Worm (Caenorhabditis elegans) whole organism, L4 larva: ENCODE measurements around the gene smg-4.

Source experiments
- F10B5.3 ChIP-seq: sonication (generic microtip); optimal IDR thresholded peaks from 2 replicates; lab custom pipeline; 2016; ENCODE audit warnings: mild to moderate bottlenecking, missing genetic modification characterization, missing compliant biosample characterization
- Y105C5A.15 ChIP-seq: fragments of 200-800 bp; sonication (Bioruptor generic); IDR thresholded peaks from 2 replicates; pipeline ENCODE4 v1.3.6; 2022; ENCODE audit warnings: missing genetic modification characterization, missing compliant biosample characterization
- Y5F2A.4 ChIP-seq: fragments of 200-800 bp; sonication (Bioruptor generic); optimal IDR thresholded peaks from 2 replicates; lab custom pipeline; 2018; ENCODE audit warnings: mild to moderate bottlenecking, missing genetic modification characterization, missing compliant biosample characterization
- aha-1 ChIP-seq: fragments of 150-350 bp; peaks from one replicate; lab custom pipeline; 2014; ENCODE audit warnings: missing biosample characterization, missing genetic modification characterization
- ama-1 ChIP-seq: fragments of 150-350 bp; optimal IDR thresholded peaks from 2 replicates; lab custom pipeline; 2014; ENCODE audit warnings: inconsistent platforms, mixed read lengths
- arid-1 ChIP-seq: fragments of 200-800 bp; sonication (Bioruptor generic); conservative IDR thresholded peaks from 2 replicates; pipeline ENCODE4 v1.3.6; 2022; ENCODE audit warnings: missing genetic modification reagents, missing genetic modification characterization, missing compliant biosample characterization
- attf-4 ChIP-seq: sonication (generic microtip); optimal IDR thresholded peaks from 3 replicates; lab custom pipeline; 2017; ENCODE audit warnings: missing biosample characterization, missing genetic modification characterization
- ceh-28 ChIP-seq: fragments of 150-350 bp; optimal IDR thresholded peaks from 2 replicates; lab custom pipeline; 2014; ENCODE audit warnings: missing biosample characterization, missing genetic modification reagents, missing genetic modification characterization
- cey-2 ChIP-seq: sonication (generic microtip); optimal IDR thresholded peaks from 3 replicates; lab custom pipeline; 2017; ENCODE audit warnings: missing genetic modification characterization, mild to moderate bottlenecking, missing compliant biosample characterization, antibody characterized with exemption, borderline replicate concordance; ENCODE audit not compliant: insufficient read depth
- daf-12 ChIP-seq: fragments of 150-350 bp; optimal IDR thresholded peaks from 2 replicates; lab custom pipeline; 2014; ENCODE audit warnings: missing biosample characterization, missing genetic modification reagents, missing genetic modification characterization
- daf-16 ChIP-seq, 3 experiments: sonication (generic microtip); optimal IDR thresholded peaks; 2 replicates each; lab custom pipeline; 2016 to 2017; ENCODE audit warnings: missing genetic modification characterization in 3 of 3, missing genetic modification reagents in 3 of 3, mild to moderate bottlenecking in 2 of 3, missing compliant biosample characterization in 2 of 3, missing biosample characterization in 1 of 3, moderate library complexity in 1 of 3
- daf-8 ChIP-seq: fragments of 200-800 bp; sonication (Bioruptor generic); IDR thresholded peaks from 2 replicates; pipeline ENCODE4 v1.3.6; 2022; ENCODE audit warnings: missing genetic modification characterization, missing compliant biosample characterization
- dmd-6 ChIP-seq: fragments of 200-800 bp; sonication (Bioruptor generic); IDR thresholded peaks from 2 replicates; pipeline ENCODE4 v1.3.6; 2022; ENCODE audit warnings: missing genetic modification reagents, missing genetic modification characterization, missing compliant biosample characterization
- dmd-9 ChIP-seq: fragments of 200-800 bp; sonication (Bioruptor generic); IDR thresholded peaks from 2 replicates; pipeline ENCODE4 v1.3.6; 2022; ENCODE audit warnings: missing genetic modification reagents, missing genetic modification characterization, missing compliant biosample characterization
- dve-1 ChIP-seq: sonication (generic microtip); optimal IDR thresholded peaks from 2 replicates; lab custom pipeline; 2017; ENCODE audit warnings: antibody characterized with exemption, mild to moderate bottlenecking, missing genetic modification characterization, missing compliant biosample characterization; ENCODE audit not compliant: insufficient read depth
- egl-27 ChIP-seq: sonication (generic microtip); optimal IDR thresholded peaks from 3 replicates; lab custom pipeline; 2017; ENCODE audit warnings: missing biosample characterization, missing genetic modification reagents, missing genetic modification characterization
- fkh-10 ChIP-seq: fragments of 150-350 bp; optimal IDR thresholded peaks from 2 replicates; lab custom pipeline; 2014; ENCODE audit warnings: missing biosample characterization, missing genetic modification reagents, missing genetic modification characterization
- gei-8 ChIP-seq: fragments of 200-800 bp; sonication (Bioruptor generic); optimal IDR thresholded peaks from 2 replicates; lab custom pipeline; 2018; ENCODE audit warnings: mild to moderate bottlenecking, missing genetic modification characterization, missing compliant biosample characterization
- hlh-11 ChIP-seq: fragments of 200-800 bp; sonication (Bioruptor generic); optimal IDR thresholded peaks from 2 replicates; lab custom pipeline; 2018; ENCODE audit warnings: mild to moderate bottlenecking, missing genetic modification characterization, missing compliant biosample characterization
- jun-1 ChIP-seq: fragments of 150-350 bp; optimal IDR thresholded peaks from 2 replicates; lab custom pipeline; 2014; ENCODE audit warnings: missing biosample characterization, missing genetic modification reagents, missing genetic modification characterization
- lin-1 ChIP-seq: fragments of 200-800 bp; sonication (Bioruptor generic); IDR thresholded peaks from 2 replicates; pipeline ENCODE4 v1.3.6; 2022; ENCODE audit warnings: missing genetic modification reagents, missing genetic modification characterization, missing compliant biosample characterization
- lin-38 ChIP-seq: fragments of 200-800 bp; sonication (Bioruptor generic); IDR thresholded peaks from 2 replicates; pipeline ENCODE4 v1.3.6; 2022; ENCODE audit warnings: missing genetic modification reagents, missing genetic modification characterization, missing compliant biosample characterization
- lsy-2 ChIP-seq, 2 experiments: fragments of 150-350 bp in 1 of 2; sonication (generic microtip) in 1 of 2; optimal IDR thresholded peaks; 2 replicates each; lab custom pipeline; 2014 to 2017; ENCODE audit warnings: missing biosample characterization in 2 of 2, missing genetic modification characterization in 2 of 2
- madf-5 ChIP-seq, 2 experiments: fragments of 200-800 bp; sonication (Bioruptor generic); IDR thresholded peaks; 2 replicates each; pipeline ENCODE4 v1.3.6; 2022; ENCODE audit warnings: missing compliant biosample characterization in 2 of 2, missing genetic modification characterization in 2 of 2
- mdt-29 ChIP-seq: fragments of 200-800 bp; sonication (Bioruptor generic); IDR thresholded peaks from 2 replicates; pipeline ENCODE4 v1.3.6; 2022; ENCODE audit warnings: missing genetic modification reagents, missing genetic modification characterization, missing compliant biosample characterization
- mep-1 ChIP-seq: fragments of 150-350 bp; sonication (generic microtip); optimal IDR thresholded peaks from 3 replicates; lab custom pipeline; 2014; ENCODE audit warnings: missing biosample characterization, missing genetic modification characterization
- mes-2 ChIP-seq: sonication (generic microtip); optimal IDR thresholded peaks from 2 replicates; lab custom pipeline; 2016; ENCODE audit warnings: missing genotype, mild to moderate bottlenecking, missing genetic modification characterization, missing compliant biosample characterization; ENCODE audit not compliant: poor library complexity, severe bottlenecking
- nhr-10 ChIP-seq: fragments of 150-350 bp; optimal IDR thresholded peaks from 2 replicates; lab custom pipeline; 2014; ENCODE audit warnings: missing biosample characterization, missing genetic modification characterization
- nhr-102 ChIP-seq: sonication (generic microtip); optimal IDR thresholded peaks from 2 replicates; lab custom pipeline; 2016; ENCODE audit warnings: mild to moderate bottlenecking, missing genetic modification characterization, moderate library complexity, missing compliant biosample characterization
- nhr-111 ChIP-seq: fragments of 200-800 bp; sonication (Bioruptor generic); optimal IDR thresholded peaks from 2 replicates; lab custom pipeline; 2018; ENCODE audit warnings: mild to moderate bottlenecking, missing genetic modification characterization, missing compliant biosample characterization
- nhr-28 ChIP-seq: fragments of 150-350 bp; optimal IDR thresholded peaks from 2 replicates; lab custom pipeline; 2014; ENCODE audit warnings: missing biosample characterization, missing genetic modification characterization
- nhr-48 ChIP-seq: sonication (generic microtip); optimal IDR thresholded peaks from 2 replicates; lab custom pipeline; 2016; ENCODE audit warnings: mild to moderate bottlenecking, missing genetic modification characterization, missing compliant biosample characterization
- pha-4 ChIP-seq, 2 experiments: fragments of 150-350 bp in 1 of 2; fragments of 200-800 bp in 1 of 2; sonication (Bioruptor generic) in 1 of 2; IDR thresholded peaks in 1 of 2; optimal IDR thresholded peaks in 1 of 2; 2 replicates each; pipeline versions ENCODE4 v1.3.6 to Lab custom; 2014 to 2022; ENCODE audit warnings: missing genetic modification characterization in 2 of 2, missing genetic modification reagents in 2 of 2, missing biosample characterization in 1 of 2, missing compliant biosample characterization in 1 of 2
- php-3 ChIP-seq: fragments of 200-800 bp; sonication (Bioruptor generic); IDR thresholded peaks from 2 replicates; pipeline ENCODE4 v1.3.6; 2022; ENCODE audit warnings: missing genetic modification reagents, missing genetic modification characterization, missing compliant biosample characterization
- sdz-12 ChIP-seq: fragments of 200-800 bp; sonication (Bioruptor generic); optimal IDR thresholded peaks from 2 replicates; lab custom pipeline; 2018; ENCODE audit warnings: mild to moderate bottlenecking, missing genetic modification characterization, missing compliant biosample characterization
- snpc-1.2 ChIP-seq: fragments of 200-800 bp; sonication (Bioruptor generic); IDR thresholded peaks from 2 replicates; pipeline ENCODE4 v1.3.6; 2022; ENCODE audit warnings: missing genetic modification reagents, missing genetic modification characterization, missing compliant biosample characterization
- spr-3 ChIP-seq: fragments of 200-800 bp; sonication (Bioruptor generic); optimal IDR thresholded peaks from 2 replicates; lab custom pipeline; 2018; ENCODE audit warnings: mild to moderate bottlenecking, missing genetic modification characterization, missing compliant biosample characterization
- unc-130 ChIP-seq: sonication (generic microtip); optimal IDR thresholded peaks from 2 replicates; lab custom pipeline; 2016; ENCODE audit warnings: missing genetic modification reagents, missing genetic modification characterization, missing compliant biosample characterization
- unc-62 ChIP-seq, 3 experiments: fragments of 150-350 bp in 1 of 3; sonication (generic microtip); optimal IDR thresholded peaks in 2 of 3; peaks in 1 of 3; 1 replicate in 1 of 3; 2 replicates in 2 of 3; lab custom pipeline; 2014 to 2017; ENCODE audit warnings: missing biosample characterization in 3 of 3, missing genetic modification characterization in 3 of 3, missing genetic modification reagents in 3 of 3, missing genotype in 1 of 3
- zfp-3 ChIP-seq: fragments of 200-800 bp; sonication (Bioruptor generic); conservative IDR thresholded peaks from 2 replicates; pipeline ENCODE4 v1.3.6; 2022; ENCODE audit warnings: missing genetic modification reagents, missing genetic modification characterization, missing compliant biosample characterization
- ztf-11 ChIP-seq: fragments of 150-350 bp; optimal IDR thresholded peaks from 2 replicates; lab custom pipeline; 2014; ENCODE audit warnings: missing biosample characterization, missing genetic modification characterization

Gene smg-4

DNA sequence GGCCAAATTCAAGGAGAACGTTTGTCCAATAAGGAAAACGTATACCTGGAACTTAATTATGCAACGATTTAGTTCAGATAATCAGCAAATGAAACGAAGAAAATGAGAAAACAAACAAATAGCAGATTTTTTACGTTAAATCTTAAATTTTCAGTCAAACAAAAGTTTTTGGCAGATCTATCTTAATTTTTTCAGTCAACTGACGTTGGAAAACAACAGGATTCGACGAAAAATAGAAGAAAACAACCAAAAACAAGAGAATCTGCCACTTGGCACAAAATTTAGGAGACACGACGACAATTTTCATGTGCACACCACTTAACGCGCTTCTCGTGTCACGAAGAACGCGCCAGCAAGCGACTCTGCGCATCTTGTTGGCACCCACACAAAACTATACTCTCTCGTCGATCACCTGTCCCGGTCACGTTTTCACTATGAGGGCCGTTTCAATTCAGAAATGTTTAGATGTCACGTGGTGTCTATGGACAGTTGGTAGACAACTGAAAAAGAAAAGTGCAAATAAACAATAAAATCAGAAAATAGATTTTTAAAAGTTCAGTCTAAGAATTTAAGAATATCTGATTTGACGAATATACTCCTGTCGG is 12.2 kb upstream of the smg-4 start, which contains the start of gene ztf-7 (continued):
- no peak for TF ChIP-seq Y105C5A.15 (GFP tag; lab: Robert Waterston, UW)
- peak; percentile 97 for TF ChIP-seq mep-1 (tag; lab: Kevin White, UChicago)
- TF ChIP-seq gei-8 (GFP tag; lab: Kevin White, UChicago) = peak; percentile 88
- no peak for TF ChIP-seq unc-62 (GFP tag; optimal IDR thresholded peaks at IDR 0.05 in 1 of 2; lab: Kevin White, UChicago)
- TF ChIP-seq unc-62 (tag; optimal IDR thresholded peaks at IDR 0.05; lab: Kevin White, UChicago) = no peak

DNA sequence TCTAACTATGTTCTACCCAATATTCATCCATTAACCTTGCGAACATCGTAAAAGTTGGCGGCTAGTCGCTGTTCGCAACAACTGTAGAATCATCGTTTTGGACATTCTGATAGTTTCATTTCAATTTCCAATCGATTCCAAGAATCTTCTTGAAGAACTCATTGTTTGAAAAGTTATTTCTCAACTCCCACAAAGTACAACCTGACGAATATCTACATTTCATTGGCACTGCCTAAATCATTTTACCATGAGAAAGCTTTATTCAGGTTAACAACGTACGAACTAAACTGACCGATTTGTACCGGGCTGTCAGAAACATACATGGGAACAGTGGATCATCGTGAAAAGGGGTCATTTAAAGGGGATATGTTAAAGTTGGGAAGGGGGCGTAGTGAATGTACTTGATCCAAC is 9.2 kb upstream of the smg-4 start, which contains the start of gene F46B6.6:
F46B6.6 (minus strand) TSS at position 148 of the 411 bp plus-strand sequence.
- TF ChIP-seq nhr-10 (tag; lab: Kevin White, UChicago) (no peak), mdt-29 (no peak), lsy-2 (tag; optimal IDR thresholded peaks at IDR 0.05; lab: Kevin White, UChicago) (peak in 1 of 2 experiments; percentile 30), mes-2 (tag; lab: Kevin White, UChicago) (peak; percentile 19), unc-62 (GFP tag; optimal IDR thresholded peaks at IDR 0.05 in 1 of 2; lab: Kevin White, UChicago) (peak in 1 of 2 experiments; percentile 49), unc-62 (tag; optimal IDR thresholded peaks at IDR 0.05; lab: Kevin White, UChicago) (no peak), mep-1 (tag; lab: Kevin White, UChicago) (peak; percentile 9), ceh-28 (tag; lab: Kevin White, UChicago) (no peak), php-3 (GFP tag; lab: Robert Waterston, UW) (0 out of 2 replicates have a peak, but pooled peaks have one; percentile 8), spr-3 (GFP tag; lab: Kevin White, UChicago) (peak; percentile 24), lin-38 (GFP tag; lab: Robert Waterston, UW) (peak; percentile 32; the same call in 1 of the 2 replicates), nhr-48 (peak; percentile 19), unc-130 (GFP tag; lab: Kevin White, UChicago) (peak; percentile 10), zfp-3 (GFP tag; lab: Robert Waterston, UW) (0 out of 2 replicates have a peak, but pooled peaks have one; percentile 10), nhr-111 (GFP tag; lab: Kevin White, UChicago) (peak; percentile 0), arid-1 (GFP tag; lab: Robert Waterston, UW) (0 out of 2 replicates have a peak, but pooled peaks have one; percentile 21), dve-1 (peak; percentile 3), attf-4 (tag; lab: Kevin White, UChicago) (no peak), nhr-102 (tag; lab: Kevin White, UChicago) (peak; percentile 26), hlh-11 (peak; percentile 22), aha-1 (tag; lab: Kevin White, UChicago) (peak; percentile 94), snpc-1.2 (peak; percentile 44; the same call in 1 of the 2 replicates), sdz-12 (GFP tag; lab: Kevin White, UChicago) (peak; percentile 80), egl-27 (tag; lab: Kevin White, UChicago) (no peak), ama-1 (lab: Kevin White, UChicago) (peak; percentile 88), Y5F2A.4 (peak; percentile 36), dmd-9 (0 out of 2 replicates have a peak, but pooled peaks have one; percentile 30), nhr-28 (tag; lab: Kevin White, UChicago) (no peak), dmd-6 (GFP tag; lab: Robert Waterston, UW) (peak; percentile 16; the same call in 1 of the 2 replicates)

DNA sequence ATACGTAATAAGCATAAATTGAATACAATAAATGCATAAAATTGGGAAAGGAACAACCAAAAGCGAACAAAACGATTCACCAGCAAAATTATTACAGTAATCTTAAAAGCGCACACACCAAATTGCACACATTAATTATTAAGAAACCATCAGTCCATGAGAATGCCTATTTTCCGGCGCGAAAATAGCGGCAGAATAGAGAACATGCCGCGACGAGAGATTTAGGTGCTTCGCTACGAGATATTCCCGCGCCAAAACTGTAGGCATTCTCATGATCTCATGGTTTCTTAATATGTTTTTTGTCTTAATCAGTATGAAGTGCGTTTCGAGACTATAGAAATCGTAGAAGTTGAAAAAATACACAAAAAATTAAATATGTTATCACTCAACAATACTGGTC is 6.7 kb upstream of the smg-4 start:
- TF ChIP-seq daf-16 (GFP tag; optimal IDR thresholded peaks at IDR 0.05; lab: Kevin White, UChicago) (no peak), daf-16 (tag; optimal IDR thresholded peaks at IDR 0.05; lab: Kevin White, UChicago) (no peak), daf-8 (GFP tag; lab: Robert Waterston, UW) (no peak), daf-12 (tag; lab: Kevin White, UChicago) (no peak), lin-1 (GFP tag; lab: Robert Waterston, UW) (no peak), fkh-10 (no peak), egl-27 (tag; lab: Kevin White, UChicago) (no peak), nhr-48 (no peak), F10B5.3 (no peak), arid-1 (GFP tag; lab: Robert Waterston, UW) (no peak), ztf-11 (tag; lab: Kevin White, UChicago) (no peak), jun-1 (tag; lab: Kevin White, UChicago) (no peak), pha-4 (GFP tag; IDR thresholded peaks at IDR 0.05; lab: Robert Waterston, UW) (no peak), pha-4 (tag; optimal IDR thresholded peaks at IDR 0.05; lab: Kevin White, UChicago) (no peak), unc-62 (GFP tag; optimal IDR thresholded peaks at IDR 0.05 in 1 of 2; lab: Kevin White, UChicago) (no peak), unc-62 (tag; optimal IDR thresholded peaks at IDR 0.05; lab: Kevin White, UChicago) (no peak), cey-2 (tag; lab: Kevin White, UChicago) (no peak), madf-5 (GFP tag; IDR thresholded peaks at IDR 0.05; lab: Robert Waterston, UW) (no peak)
